Worm (Caenorhabditis elegans): ENCODE results near the gene Y57G11C.23.

Gene Y57G11C.23

DNA sequence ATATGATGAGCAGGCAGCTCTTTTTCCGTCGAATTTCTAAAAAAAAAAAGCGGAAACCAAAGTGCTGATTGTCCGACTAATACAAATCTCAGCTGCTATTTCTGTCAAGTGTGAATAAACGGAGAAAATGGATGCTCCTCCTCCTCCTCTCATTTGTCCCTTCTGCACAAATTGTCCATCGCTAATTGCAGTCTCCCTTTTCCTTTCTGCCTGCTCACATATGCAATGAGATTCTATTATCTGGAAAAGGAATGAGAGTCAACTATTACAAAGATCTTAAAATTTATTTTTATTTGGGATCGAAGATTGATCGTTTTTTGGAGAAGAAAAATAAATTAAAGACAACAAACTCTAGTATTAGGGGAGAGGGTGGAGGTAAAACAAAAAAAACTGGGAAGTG lies 39.3 kb downstream of the Y57G11C.23 start (continued):
- peak; percentile 8; the same call in 1 of the 2 replicates for TF ChIP-seq egrh-3 (GFP tag; IDR thresholded peaks at IDR 0.05)
- TF ChIP-seq die-1 (tag; optimal IDR thresholded peaks at IDR 0.05) = peak; percentile 52
- no peak for TF ChIP-seq zim-3 (tag; optimal IDR thresholded peaks at IDR 0.05)
- no peak for TF ChIP-seq pha-4 (tag; optimal IDR thresholded peaks at IDR 0.05)
- peak; percentile 41 for TF ChIP-seq ZK185.1 (tag; optimal IDR thresholded peaks at IDR 0.05; ENCODE audit: poor library complexity, severe bottlenecking)
- peak; percentile 24; the same call in 1 of the 2 replicates for TF ChIP-seq hmg-1.2 (GFP tag; IDR thresholded peaks at IDR 0.05)
- peak; percentile 73 for TF ChIP-seq pbrm-1 (GFP tag; IDR thresholded peaks at IDR 0.05)
- TF ChIP-seq mcd-1 (GFP tag; IDR thresholded peaks at IDR 0.05) = peak; percentile 41
- peak; percentile 76 for TF ChIP-seq madf-10 (tag; optimal IDR thresholded peaks at IDR 0.05)
- peak; percentile 49 for TF ChIP-seq ztf-18 (tag; optimal IDR thresholded peaks at IDR 0.05)
- peak; percentile 48 for TF ChIP-seq snpc-3.4 (tag; optimal IDR thresholded peaks at IDR 0.05)
- TF ChIP-seq F57A8.1 (GFP tag; optimal IDR thresholded peaks at IDR 0.05) = no peak
- TF ChIP-seq ama-1 (optimal IDR thresholded peaks at IDR 0.05) = peak; percentile 6
- TF ChIP-seq ama-1 (GFP tag; optimal IDR thresholded peaks at IDR 0.05) = peak; percentile 13 to 39
- 0 out of 2 replicates have a peak, but pooled peaks have one; percentile 13 for TF ChIP-seq ceh-100 (GFP tag; IDR thresholded peaks at IDR 0.05)
- peak; percentile 33; the same call in 1 of the 2 replicates for TF ChIP-seq F33H1.4 (GFP tag; IDR thresholded peaks at IDR 0.05)
- peak; percentile 76 for TF ChIP-seq tlf-1 (GFP tag; optimal IDR thresholded peaks at IDR 0.05)
- no peak for TF ChIP-seq rec-8 (tag; optimal IDR thresholded peaks at IDR 0.05)
- TF ChIP-seq Y53G8AR.9 (GFP tag; conservative IDR thresholded peaks at IDR 0.05) = peak; percentile 87; the same call in 1 of the 2 replicates
- TF ChIP-seq nhr-90 (tag; optimal IDR thresholded peaks at IDR 0.05) = peak; percentile 34
- peak; percentile 63 for TF ChIP-seq F10E7.11 (tag; optimal IDR thresholded peaks at IDR 0.05)
- TF ChIP-seq F57C9.4 (tag; optimal IDR thresholded peaks at IDR 0.05) = no peak
- no peak for TF ChIP-seq ztf-28 (GFP tag; IDR thresholded peaks at IDR 0.05)

DNA sequence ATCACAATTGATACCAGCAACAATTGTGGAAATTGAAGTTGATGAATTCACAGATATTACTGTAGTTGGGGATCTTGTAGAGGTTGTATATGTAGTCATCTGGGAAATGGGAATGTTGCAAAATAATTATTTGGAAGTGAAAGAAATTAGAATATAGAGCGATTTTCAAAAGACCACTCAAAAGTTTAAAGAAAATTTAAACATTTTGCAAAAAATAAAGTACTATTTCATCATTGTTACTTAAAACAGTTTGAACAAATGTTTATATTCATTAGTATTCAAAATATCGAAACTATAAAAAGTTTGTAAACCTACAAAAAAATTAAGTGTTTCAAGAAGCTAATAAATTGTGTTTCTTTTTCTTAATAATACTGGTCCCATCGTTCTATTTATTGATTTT lies 45.3 kb downstream of the Y57G11C.23 start, which contains the start of gene Y57G11C.46:
Gene Y57G11C.46, minus strand, starts transcription at position 101 of the 400 bp plus-strand sequence.
- TF ChIP-seq somi-1 (GFP tag; optimal IDR thresholded peaks at IDR 0.05) = no peak
- TF ChIP-seq ztf-26 (tag; optimal IDR thresholded peaks at IDR 0.05) = no peak
- no peak for TF ChIP-seq hlh-26 (GFP tag; conservative IDR thresholded peaks at IDR 0.05)
- no peak for TF ChIP-seq T26A5.8 (tag; optimal IDR thresholded peaks at IDR 0.05)
- TF ChIP-seq ceh-79 (tag; optimal IDR thresholded peaks at IDR 0.05) = no peak
- no peak for TF ChIP-seq B0035.1 (tag; optimal IDR thresholded peaks at IDR 0.05)
- no peak for TF ChIP-seq rpc-1 (optimal IDR thresholded peaks at IDR 0.05)
- TF ChIP-seq rpc-1 (tag; optimal IDR thresholded peaks at IDR 0.05) = no peak
- TF ChIP-seq chd-7 (tag; optimal IDR thresholded peaks at IDR 0.05) = no peak
- no peak for TF ChIP-seq ceh-27 (GFP tag; optimal IDR thresholded peaks at IDR 0.05)
- no peak for TF ChIP-seq akir-1 (GFP tag; optimal IDR thresholded peaks at IDR 0.05)
- no peak for TF ChIP-seq snpc-3.4 (tag; optimal IDR thresholded peaks at IDR 0.05)
- TF ChIP-seq ztf-28 (GFP tag; IDR thresholded peaks at IDR 0.05) = no peak
- no peak for TF ChIP-seq egl-18 (GFP tag; IDR thresholded peaks at IDR 0.05)
- TF ChIP-seq attf-5 (GFP tag; optimal IDR thresholded peaks at IDR 0.05) = no peak
- no peak for TF ChIP-seq nhr-80 (tag; optimal IDR thresholded peaks at IDR 0.05)

DNA sequence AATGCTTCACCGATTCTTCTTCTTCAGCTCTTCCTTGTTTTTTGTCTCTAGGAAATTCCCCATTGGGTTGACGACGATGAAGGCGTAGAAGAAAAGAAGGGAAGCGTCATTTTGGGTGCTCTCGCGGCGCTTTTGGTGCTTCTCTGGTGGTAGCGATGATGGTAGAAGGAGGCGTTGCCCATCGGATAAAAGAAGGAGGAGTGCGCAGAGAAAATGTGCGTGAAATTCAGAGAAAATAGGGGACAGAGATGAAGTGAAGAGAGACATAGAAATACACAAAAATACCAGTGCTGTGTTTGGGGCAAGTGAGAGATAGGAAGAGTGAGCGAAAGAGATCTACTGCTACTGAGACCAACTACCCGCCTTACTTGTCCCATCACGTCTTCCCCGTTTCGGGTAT lies 54.7 kb downstream of the Y57G11C.23 start, which contains the start of gene oig-5:
Gene oig-5, plus strand, starts transcription at position 301 of the 400 bp plus-strand sequence.
- no peak for TF ChIP-seq lin-54 (GFP tag; optimal IDR thresholded peaks at IDR 0.05)
- no peak for TF ChIP-seq xnd-1 (tag; optimal IDR thresholded peaks at IDR 0.05)
- no peak for TF ChIP-seq let-526 (GFP tag; IDR thresholded peaks at IDR 0.05)
- TF ChIP-seq ztf-28 (GFP tag; IDR thresholded peaks at IDR 0.05) = no peak
- no peak for TF ChIP-seq madf-3 (GFP tag; IDR thresholded peaks at IDR 0.05)
- no peak for TF ChIP-seq ztf-26 (tag; optimal IDR thresholded peaks at IDR 0.05)
